Fruit fly (Drosophila melanogaster): ENCODE results near the gene mtg.

Gene mtg

DNA sequence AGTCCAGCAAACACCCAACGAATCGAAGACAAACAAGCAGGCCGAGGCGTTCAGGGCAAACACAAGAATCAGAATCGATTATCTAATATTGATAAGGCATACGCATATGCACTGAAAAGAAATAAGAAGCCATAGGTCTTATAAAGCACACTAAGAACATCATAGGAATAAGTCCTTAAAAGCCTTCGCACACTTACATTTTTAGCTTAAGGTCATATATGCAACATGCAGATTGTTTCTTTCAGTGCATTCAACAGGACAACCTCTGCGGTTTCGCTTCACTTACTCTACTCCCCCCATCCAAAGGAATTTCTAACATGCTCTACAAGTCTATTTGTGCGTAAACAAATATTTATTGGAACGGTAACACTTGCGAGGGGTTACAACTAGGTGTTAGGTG, 37.7 kb upstream of the mtg start (continued):
- TF ChIP-seq H2.0 (GFP tag; IDR thresholded peaks at IDR 0.05): peak; percentile 32; the same call in 1 of the 2 replicates
- peak; percentile 30 for TF ChIP-seq CG9437 (GFP tag; optimal IDR thresholded peaks at IDR 0.05)
- 0 out of 2 replicates have a peak, but pooled peaks have one; percentile 5 for TF ChIP-seq CG9215 (GFP tag; IDR thresholded peaks at IDR 0.05)
- TF ChIP-seq grn (GFP tag; optimal IDR thresholded peaks at IDR 0.05): peak; percentile 100
- TF ChIP-seq hth (optimal IDR thresholded peaks at IDR 0.05): no peak
- TF ChIP-seq CG2199 (GFP tag; IDR thresholded peaks at IDR 0.05): 0 out of 3 replicates have a peak, but pooled peaks have one; percentile 45
- TF ChIP-seq Dad (GFP tag; optimal IDR thresholded peaks at IDR 0.05): no peak
- TF ChIP-seq D (optimal IDR thresholded peaks at IDR 0.05): no peak
- peak; percentile 58 for TF ChIP-seq D (GFP tag; optimal IDR thresholded peaks at IDR 0.05)
- no peak for TF ChIP-seq aop (GFP tag; IDR thresholded peaks at IDR 0.05)
- no peak for TF ChIP-seq CG3065 (GFP tag; optimal IDR thresholded peaks at IDR 0.05)
- no peak for TF ChIP-seq Bgb (GFP tag; IDR thresholded peaks at IDR 0.05; ENCODE audit: partially characterized antibody)
- TF ChIP-seq abd-A (tag; optimal IDR thresholded peaks at IDR 0.05): no peak
- peak; percentile 51 for TF ChIP-seq CG7786 (GFP tag; optimal IDR thresholded peaks at IDR 0.05)
- no peak for TF ChIP-seq NfI (GFP tag; optimal IDR thresholded peaks at IDR 0.05)
- no peak for TF ChIP-seq Mrtf (GFP tag; IDR thresholded peaks at IDR 0.05)
- peak; percentile 76 for TF ChIP-seq CG18262 (tag; optimal IDR thresholded peaks at IDR 0.05)
- TF ChIP-seq CG17385 (GFP tag; optimal IDR thresholded peaks at IDR 0.05): peak; percentile 26
- TF ChIP-seq CG1233 (GFP tag; optimal IDR thresholded peaks at IDR 0.05): peak; percentile 30
- TF ChIP-seq Dek (tag; optimal IDR thresholded peaks at IDR 0.05): no peak
- peak; percentile 57 for TF ChIP-seq fd96Cb (tag; optimal IDR thresholded peaks at IDR 0.05)
- peak; percentile 0 for TF ChIP-seq Fer3 (tag; optimal IDR thresholded peaks at IDR 0.05)
- TF ChIP-seq CG10431 (GFP tag; optimal IDR thresholded peaks at IDR 0.05): no peak
- TF ChIP-seq CG31224 (GFP tag; IDR thresholded peaks at IDR 0.05): no peak
- no peak for TF ChIP-seq CG10147 (GFP tag; optimal IDR thresholded peaks at IDR 0.05)
- TF ChIP-seq CG17186 (GFP tag; optimal IDR thresholded peaks at IDR 0.05): peak; percentile 21
- peak; percentile 21 for TF ChIP-seq CG12104 (GFP tag; optimal IDR thresholded peaks at IDR 0.05)
- no peak for TF ChIP-seq CG7928 (GFP tag; optimal IDR thresholded peaks at IDR 0.05)
- peak; percentile 45 for TF ChIP-seq tin (GFP tag; optimal IDR thresholded peaks at IDR 0.05)
- peak; percentile 52 for TF ChIP-seq shn (GFP tag; optimal IDR thresholded peaks at IDR 0.05)
- TF ChIP-seq prd (optimal IDR thresholded peaks at IDR 0.05): no peak
- peak; percentile 86 for TF ChIP-seq prd (GFP tag; IDR thresholded peaks at IDR 0.05)
- no peak for TF ChIP-seq CG13296 (GFP tag; optimal IDR thresholded peaks at IDR 0.05)
- TF ChIP-seq scrt (GFP tag; optimal IDR thresholded peaks at IDR 0.05): peak; percentile 8
- no peak for TF ChIP-seq bbx (GFP tag; IDR thresholded peaks at IDR 0.05; ENCODE audit: partially characterized antibody)
- TF ChIP-seq ATbp (GFP tag; optimal IDR thresholded peaks at IDR 0.05): peak; percentile 22
- peak; percentile 65 for TF ChIP-seq CG1602 (GFP tag; optimal IDR thresholded peaks at IDR 0.05)
- TF ChIP-seq Adf1 (GFP tag; IDR thresholded peaks at IDR 0.05): no peak
- no peak for TF ChIP-seq CG13894 (tag; optimal IDR thresholded peaks at IDR 0.05)
- TF ChIP-seq NC2β (GFP tag; optimal IDR thresholded peaks at IDR 0.05): peak; percentile 67
- TF ChIP-seq sim (GFP tag; IDR thresholded peaks at IDR 0.05): peak; percentile 43; the same call in 1 of the 2 replicates
- no peak for TF ChIP-seq gcm (GFP tag; optimal IDR thresholded peaks at IDR 0.05)
- TF ChIP-seq knrl (GFP tag; IDR thresholded peaks at IDR 0.05; ENCODE audit: partially characterized antibody): no peak
- peak; percentile 56 for TF ChIP-seq CG11398 (GFP tag; optimal IDR thresholded peaks at IDR 0.05)
- TF ChIP-seq BtbVII (GFP tag; optimal IDR thresholded peaks at IDR 0.05): peak; percentile 2
- TF ChIP-seq Sry-δ (GFP tag; optimal IDR thresholded peaks at IDR 0.05): peak; percentile 27
- TF ChIP-seq CG16813 (GFP tag; IDR thresholded peaks at IDR 0.05; ENCODE audit: partially characterized antibody): no peak
- TF ChIP-seq ewg (GFP tag; optimal IDR thresholded peaks at IDR 0.05): peak; percentile 41
- peak; percentile 52 for TF ChIP-seq lab (GFP tag; optimal IDR thresholded peaks at IDR 0.05)
- no peak for TF ChIP-seq CG9932 (GFP tag; IDR thresholded peaks at IDR 0.05)
- no peak for TF ChIP-seq CG15073 (GFP tag; optimal IDR thresholded peaks at IDR 0.05)
- peak; percentile 39 for TF ChIP-seq CG10462 (GFP tag; optimal IDR thresholded peaks at IDR 0.05)

All from whole organism, embryonic.